Fruit fly (Drosophila melanogaster): ENCODE data around the gene CG7916.

dm6 chr2L:13805170-13805569 is 41.4 kb upstream of the CG7916 start:
- TF ChIP-seq psq (optimal IDR thresholded peaks at IDR 0.05) (no peak), Dll (optimal IDR thresholded peaks at IDR 0.05) (no peak), usp (GFP tag; optimal IDR thresholded peaks at IDR 0.05) (no peak), pan (optimal IDR thresholded peaks at IDR 0.05) (no peak), EcR (GFP tag; optimal IDR thresholded peaks at IDR 0.05) (no peak), CG8478 (optimal IDR thresholded peaks at IDR 0.05) (no peak)
